Fruit fly (Drosophila melanogaster) Kc167 (cell line): ENCODE measurements around the gene CG32820.

Experiments
- h ChIP-seq: fragments of >200 bp; optimal IDR thresholded peaks from 3 replicates; lab custom pipeline; 2018; ENCODE audit warnings: missing external identifiers
- insv ChIP-seq: fragments of >200 bp; optimal IDR thresholded peaks from 3 replicates; lab custom pipeline; 2018; ENCODE audit warnings: missing external identifiers
- psq ChIP-seq: fragments of >200 bp; optimal IDR thresholded peaks from 2 replicates; lab custom pipeline; 2017; ENCODE audit warnings: missing external identifiers
- ttk ChIP-seq: sonication (Bioruptor generic); optimal IDR thresholded peaks from 2 replicates; lab custom pipeline; 2017; ENCODE audit warnings: missing external identifiers

dm6 chrX:21632852-21633251 is 17.8 kb upstream of the CG32820 start:
- TF ChIP-seq psq (lab: Kevin White, UChicago) (no peak), insv (lab: Kevin White, UChicago) (no peak), h (lab: Kevin White, UChicago) (no peak), ttk (lab: Kevin White, UChicago) (no peak)
